Fruit fly (Drosophila melanogaster) whole organism, prepupa: Measurements from ENCODE around the gene CG2217.

ENCODE experiments used
- Blimp-1 ChIP-seq: fragments of 200-800 bp; sonication (Bioruptor generic); optimal IDR thresholded peaks from 3 replicates; lab custom pipeline; 2017; ENCODE audit warnings: missing biosample characterization, missing genetic modification characterization, mild to moderate bottlenecking, moderate library complexity, missing genetic modification reagents
- CG10631 ChIP-seq: fragments of 200-800 bp; sonication (Bioruptor generic); optimal IDR thresholded peaks from 2 replicates; lab custom pipeline; 2016; ENCODE audit warnings: missing biosample characterization, missing genetic modification characterization
- CG10669 ChIP-seq: fragments of 200-800 bp; sonication (Bioruptor generic); optimal IDR thresholded peaks from 3 replicates; lab custom pipeline; 2018; ENCODE audit warnings: missing biosample characterization, mild to moderate bottlenecking, missing genetic modification characterization, moderate library complexity
- CG11294 ChIP-seq: fragments of 200-800 bp; sonication (Bioruptor generic); IDR thresholded peaks from 2 replicates; pipeline ENCODE4 v1.3.6; 2022; ENCODE audit warnings: missing biosample characterization, missing genetic modification characterization
- CG11762 ChIP-seq: fragments of 200-800 bp; sonication (Bioruptor generic); optimal IDR thresholded peaks from 3 replicates; lab custom pipeline; 2016; ENCODE audit warnings: missing biosample characterization, missing genetic modification characterization; ENCODE audit not compliant: insufficient read depth
- CG11902 ChIP-seq: fragments of 200-800 bp; sonication (Bioruptor generic); optimal IDR thresholded peaks from 3 replicates; lab custom pipeline; 2016; ENCODE audit warnings: missing biosample characterization, missing genetic modification characterization
- CG15336 ChIP-seq: fragments of 200-800 bp; sonication (Bioruptor generic); IDR thresholded peaks from 2 replicates; pipeline ENCODE4 v1.3.6; 2022; ENCODE audit warnings: missing biosample characterization, missing genetic modification characterization
- CG1621 ChIP-seq: fragments of 200-800 bp; sonication (Bioruptor generic); optimal IDR thresholded peaks from 3 replicates; lab custom pipeline; 2018; ENCODE audit warnings: missing biosample characterization, mild to moderate bottlenecking, missing genetic modification characterization
- CG16779 ChIP-seq: fragments of 200-800 bp; sonication (Bioruptor generic); optimal IDR thresholded peaks from 3 replicates; lab custom pipeline; 2017; ENCODE audit warnings: missing biosample characterization, mild to moderate bottlenecking, missing genetic modification characterization
- CG31627 ChIP-seq: fragments of 200-800 bp; sonication (Bioruptor generic); optimal IDR thresholded peaks from 3 replicates; lab custom pipeline; 2016; ENCODE audit warnings: missing biosample characterization, missing genetic modification characterization
- CG32006 ChIP-seq: fragments of 200-800 bp; sonication (Bioruptor generic); optimal IDR thresholded peaks from 3 replicates; lab custom pipeline; 2017; ENCODE audit warnings: missing biosample characterization, mild to moderate bottlenecking, missing genetic modification characterization
- CG3919 ChIP-seq: fragments of 200-800 bp; sonication (Bioruptor generic); optimal IDR thresholded peaks from 3 replicates; lab custom pipeline; 2016; ENCODE audit warnings: missing biosample characterization, missing genetic modification characterization
- CG6163 ChIP-seq: fragments of 200-800 bp; sonication (Bioruptor generic); IDR thresholded peaks from 3 replicates; pipeline ENCODE4 v1.3.6; 2022; ENCODE audit warnings: missing biosample characterization, missing genetic modification characterization
- CG6792 ChIP-seq: fragments of 200-800 bp; sonication (Bioruptor generic); optimal IDR thresholded peaks from 3 replicates; lab custom pipeline; 2016; ENCODE audit warnings: missing biosample characterization, missing genetic modification characterization
- CG6808 ChIP-seq: fragments of 200-800 bp; sonication (Bioruptor generic); optimal IDR thresholded peaks from 3 replicates; lab custom pipeline; 2017; ENCODE audit warnings: missing biosample characterization, missing genetic modification characterization, mild to moderate bottlenecking, moderate library complexity, missing genetic modification reagents
- CG6854 ChIP-seq: fragments of 200-800 bp; sonication (Bioruptor generic); optimal IDR thresholded peaks from 2 replicates; lab custom pipeline; 2017; ENCODE audit warnings: missing biosample characterization, mild to moderate bottlenecking, missing genetic modification characterization
- CG7368 ChIP-seq: fragments of 200-800 bp; sonication (Bioruptor generic); optimal IDR thresholded peaks from 3 replicates; lab custom pipeline; 2016; ENCODE audit warnings: missing biosample characterization, missing genetic modification characterization
- CG8119 ChIP-seq: fragments of 200-800 bp; sonication (Bioruptor generic); IDR thresholded peaks from 3 replicates; pipeline ENCODE4 v1.3.6; 2022; ENCODE audit warnings: missing biosample characterization, missing genetic modification characterization
- CG8632 ChIP-seq: fragments of 200-800 bp; sonication (Bioruptor generic); optimal IDR thresholded peaks from 3 replicates; lab custom pipeline; 2016; ENCODE audit warnings: missing biosample characterization, missing genetic modification characterization
- CG9139 ChIP-seq: fragments of 200-800 bp; sonication (Bioruptor generic); optimal IDR thresholded peaks from 3 replicates; lab custom pipeline; 2017; ENCODE audit warnings: missing biosample characterization, mild to moderate bottlenecking, missing genetic modification characterization
- Eip75B ChIP-seq: fragments of 200-800 bp; sonication (Bioruptor generic); optimal IDR thresholded peaks from 3 replicates; lab custom pipeline; 2016; ENCODE audit warnings: missing biosample characterization, missing genetic modification characterization
- Eip78C ChIP-seq: fragments of 200-800 bp; sonication (Bioruptor generic); peaks from one replicate; lab custom pipeline; 2016; ENCODE audit warnings: missing biosample characterization, missing genetic modification characterization
- Eip93F ChIP-seq: fragments of 200-800 bp; sonication (Bioruptor generic); optimal IDR thresholded peaks from 2 replicates; lab custom pipeline; 2016; ENCODE audit warnings: missing biosample characterization, mild to moderate bottlenecking, missing genetic modification characterization
- Ets21C ChIP-seq: fragments of 200-800 bp; sonication (Bioruptor generic); optimal IDR thresholded peaks from 3 replicates; lab custom pipeline; 2016; ENCODE audit warnings: missing biosample characterization, missing genetic modification characterization
- Gug ChIP-seq: fragments of 200-800 bp; sonication (Bioruptor generic); IDR thresholded peaks from 2 replicates; pipeline ENCODE4 v1.3.6; 2022; ENCODE audit warnings: missing biosample characterization, missing genetic modification characterization
- Hr38 ChIP-seq: sonication (Bioruptor generic); optimal IDR thresholded peaks from 2 replicates; lab custom pipeline; 2016; ENCODE audit warnings: missing biosample characterization, missing genetic modification characterization
- Hr39 ChIP-seq: fragments of 200-800 bp; sonication (Bioruptor generic); optimal IDR thresholded peaks from 2 replicates; lab custom pipeline; 2016; ENCODE audit warnings: missing biosample characterization, missing genetic modification characterization
- Lpt ChIP-seq: fragments of 200-800 bp; sonication (Bioruptor generic); optimal IDR thresholded peaks from 3 replicates; lab custom pipeline; 2016; ENCODE audit warnings: missing biosample characterization, missing genetic modification characterization
- OdsH ChIP-seq: fragments of 200-800 bp; sonication (Bioruptor generic); optimal IDR thresholded peaks from 3 replicates; lab custom pipeline; 2016; ENCODE audit warnings: missing biosample characterization, missing genetic modification characterization
- Sox102F ChIP-seq: fragments of 200-800 bp; sonication (Bioruptor generic); optimal IDR thresholded peaks from 2 replicates; lab custom pipeline; 2016; ENCODE audit warnings: missing biosample characterization, mild to moderate bottlenecking, missing genetic modification characterization
- Sox14 ChIP-seq: fragments of 200-800 bp; sonication (Bioruptor generic); optimal IDR thresholded peaks from 3 replicates; lab custom pipeline; 2016; ENCODE audit warnings: missing biosample characterization, missing genetic modification characterization
- Sox15 ChIP-seq: fragments of 200-800 bp; sonication (Bioruptor generic); optimal IDR thresholded peaks from 3 replicates; lab custom pipeline; 2016; ENCODE audit warnings: missing biosample characterization, missing genetic modification characterization
- achi ChIP-seq: fragments of 200-800 bp; sonication (Bioruptor generic); optimal IDR thresholded peaks from 3 replicates; lab custom pipeline; 2016; ENCODE audit warnings: missing biosample characterization, missing genetic modification characterization
- acj6 ChIP-seq: fragments of 200-800 bp; sonication (Bioruptor generic); optimal IDR thresholded peaks from 3 replicates; lab custom pipeline; 2016; ENCODE audit warnings: missing biosample characterization, missing genetic modification characterization
- cyc ChIP-seq: fragments of 200-800 bp; sonication (Bioruptor generic); optimal IDR thresholded peaks from 3 replicates; lab custom pipeline; 2016; ENCODE audit warnings: missing biosample characterization, missing genetic modification characterization
- dac ChIP-seq: fragments of 200-800 bp; sonication (Bioruptor generic); optimal IDR thresholded peaks from 2 replicates; lab custom pipeline; 2017; ENCODE audit warnings: missing biosample characterization, mild to moderate bottlenecking, missing genetic modification characterization
- eg ChIP-seq: fragments of 200-800 bp; sonication (Bioruptor generic); IDR thresholded peaks from 3 replicates; pipeline ENCODE4 v1.3.6; 2022; ENCODE audit warnings: missing biosample characterization, missing genetic modification characterization
- esn ChIP-seq: fragments of 200-800 bp; sonication (Bioruptor generic); optimal IDR thresholded peaks from 2 replicates; lab custom pipeline; 2016; ENCODE audit warnings: missing biosample characterization, mild to moderate bottlenecking, missing genetic modification characterization, moderate library complexity
- fd59A ChIP-seq: fragments of 200-800 bp; sonication (Bioruptor generic); optimal IDR thresholded peaks from 2 replicates; lab custom pipeline; 2017; ENCODE audit warnings: missing biosample characterization, mild to moderate bottlenecking, missing genetic modification characterization, missing genetic modification reagents
- fd85E ChIP-seq: fragments of 200-800 bp; sonication (Bioruptor generic); optimal IDR thresholded peaks from 3 replicates; lab custom pipeline; 2016; ENCODE audit warnings: missing biosample characterization, missing genetic modification characterization
- lz ChIP-seq: fragments of 200-800 bp; sonication (Bioruptor generic); optimal IDR thresholded peaks from 3 replicates; lab custom pipeline; 2016; ENCODE audit warnings: missing biosample characterization, missing genetic modification characterization
- pdm3 ChIP-seq: fragments of 200-800 bp; sonication (Bioruptor generic); optimal IDR thresholded peaks from 3 replicates; lab custom pipeline; 2016; ENCODE audit warnings: missing biosample characterization, missing genetic modification characterization
- spab ChIP-seq: fragments of 200-800 bp; sonication (Bioruptor generic); optimal IDR thresholded peaks from 2 replicates; lab custom pipeline; 2017; ENCODE audit warnings: missing biosample characterization, mild to moderate bottlenecking, missing genetic modification characterization, missing genetic modification reagents
- topi ChIP-seq: fragments of 200-800 bp; sonication (Bioruptor generic); optimal IDR thresholded peaks from 3 replicates; lab custom pipeline; 2016; ENCODE audit warnings: missing biosample characterization, missing genetic modification characterization

Gene CG2217

DNA sequence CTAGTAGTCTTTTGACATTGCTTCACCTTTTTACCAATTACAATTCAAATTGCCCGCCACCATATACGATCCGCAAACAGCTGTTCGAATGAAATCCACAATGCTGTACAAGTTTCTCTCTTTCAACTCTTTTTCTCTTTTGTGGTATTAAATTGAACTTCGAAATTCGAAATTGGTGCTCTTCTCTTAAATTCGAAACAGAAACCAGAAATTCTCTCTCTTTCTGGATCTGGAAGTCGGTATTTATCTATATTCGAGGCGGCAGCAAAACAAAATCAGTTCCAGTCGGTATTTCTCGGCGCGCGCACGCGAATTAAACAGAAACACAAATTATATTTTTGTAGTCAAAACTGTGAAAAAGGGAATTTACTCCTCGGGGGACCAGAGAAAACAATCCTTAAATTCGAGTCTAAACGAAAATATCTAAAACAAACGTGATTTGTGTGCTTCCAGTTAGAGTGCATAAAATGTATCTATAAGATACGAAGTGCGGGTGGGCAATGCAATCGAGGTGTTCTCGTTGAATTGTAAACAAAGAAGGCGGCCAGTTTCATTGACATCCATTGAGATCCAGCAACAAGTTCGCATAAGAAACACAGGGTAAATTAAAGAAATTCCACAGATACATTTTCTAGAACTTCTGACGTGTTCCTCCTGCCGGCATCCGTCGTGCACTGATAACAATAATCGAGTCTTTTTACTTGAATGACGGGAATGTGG is 43.2 kb upstream of the CG2217 start, which contains the start of gene PH4alphaEFB (continued):
- TF ChIP-seq CG6854 (GFP tag; lab: Kevin White, UChicago) = peak; percentile 11
- TF ChIP-seq CG10669 (GFP tag; lab: Kevin White, UChicago) = no peak
- no peak for TF ChIP-seq OdsH (GFP tag; lab: Kevin White, UChicago)
- TF ChIP-seq Hr38 (GFP tag; lab: Kevin White, UChicago) = no peak
- TF ChIP-seq CG3919 (GFP tag; lab: Kevin White, UChicago) = no peak
- no peak for TF ChIP-seq CG10631 (GFP tag; lab: Kevin White, UChicago)
- TF ChIP-seq CG6163 (GFP tag; lab: Robert Waterston, UW) = peak; percentile 11; the same call in 1 of the 3 replicates
- TF ChIP-seq CG11902 (GFP tag; lab: Kevin White, UChicago) = no peak
- TF ChIP-seq CG7368 (GFP tag; lab: Kevin White, UChicago) = no peak
- no peak for TF ChIP-seq lz (GFP tag; lab: Kevin White, UChicago)
- no peak for TF ChIP-seq esn
- no peak for TF ChIP-seq CG16779 (tag; lab: Kevin White, UChicago)
- TF ChIP-seq cyc = no peak
- TF ChIP-seq Blimp-1 = no peak
- no peak for TF ChIP-seq CG32006 (GFP tag; lab: Kevin White, UChicago)
- TF ChIP-seq spab (GFP tag; lab: Kevin White, UChicago) = no peak
- peak; percentile 37 for TF ChIP-seq Sox14 (GFP tag; lab: Kevin White, UChicago)
- TF ChIP-seq, all 60 proteins: peak for 9

DNA sequence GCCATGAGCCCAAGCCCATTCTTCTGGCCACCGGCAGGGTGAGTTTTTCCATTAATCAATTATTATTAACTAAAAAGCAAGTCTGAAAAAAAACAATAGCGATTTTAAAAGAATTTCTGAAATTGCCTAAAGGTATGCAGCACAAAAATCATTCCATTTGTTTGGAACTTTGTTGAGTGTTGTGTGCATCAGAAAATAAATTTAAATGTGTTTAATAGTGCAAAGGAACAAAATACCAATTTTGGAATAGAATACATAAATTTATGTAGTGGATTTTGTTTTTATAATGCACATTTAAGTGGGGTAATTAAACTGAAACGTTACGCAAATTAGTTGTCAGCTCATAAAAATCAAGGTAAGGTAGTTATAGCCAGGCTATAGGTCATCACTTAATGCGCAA is 41.5 kb upstream of the CG2217 start:
- TF ChIP-seq Ets21C (GFP tag; lab: Kevin White, UChicago) (no peak), spab (GFP tag; lab: Kevin White, UChicago) (no peak), CG1621 (tag; lab: Kevin White, UChicago) (no peak), CG6808 (no peak)

DNA sequence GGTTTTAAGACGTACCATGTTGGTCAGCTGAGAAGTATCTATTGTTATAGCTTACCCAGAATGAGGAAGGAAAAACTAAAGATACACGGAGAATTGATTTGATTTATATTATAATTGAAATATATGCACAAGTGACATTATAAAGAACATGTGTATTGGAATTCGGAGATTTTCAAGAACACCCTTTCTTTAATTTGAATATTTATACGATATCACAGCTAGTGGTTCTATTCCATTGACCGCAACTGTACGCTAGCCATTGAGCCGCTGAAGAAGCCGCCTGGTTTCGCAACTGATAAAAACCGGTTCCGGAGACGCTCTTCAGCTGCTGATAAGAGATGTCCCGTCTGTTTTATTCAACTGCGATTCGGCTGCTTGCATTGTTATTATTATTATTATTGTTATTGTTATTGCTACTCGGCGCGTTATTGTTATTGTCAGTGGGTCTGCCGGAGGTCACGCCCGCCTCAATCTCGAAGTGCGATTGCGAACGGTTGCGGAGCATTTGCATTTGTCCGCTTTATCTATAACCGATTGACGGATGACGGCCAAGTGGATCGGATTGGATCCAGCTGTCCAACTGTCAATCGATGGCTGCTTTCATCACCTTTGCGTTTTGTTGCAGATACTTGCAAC is 39.0 kb upstream of the CG2217 start:
- TF ChIP-seq CG6163 (GFP tag; lab: Robert Waterston, UW) = peak; percentile 71
- TF ChIP-seq Blimp-1 = no peak
- TF ChIP-seq Gug (GFP tag; lab: Robert Waterston, UW) = no peak
- TF ChIP-seq fd59A (GFP tag; lab: Kevin White, UChicago) = peak; percentile 16
- peak; percentile 61 for TF ChIP-seq CG10669 (GFP tag; lab: Kevin White, UChicago)
- TF ChIP-seq CG10631 (GFP tag; lab: Kevin White, UChicago) = peak; percentile 62
- peak; percentile 31 for TF ChIP-seq CG31627
- TF ChIP-seq CG15336 (GFP tag; lab: Robert Waterston, UW) = peak; percentile 67
- peak; percentile 62 for TF ChIP-seq achi (GFP tag; lab: Kevin White, UChicago)
- peak; percentile 92 for TF ChIP-seq Eip78C (GFP tag; lab: Kevin White, UChicago)
- peak; percentile 71 for TF ChIP-seq CG32006 (GFP tag; lab: Kevin White, UChicago)
- TF ChIP-seq eg (GFP tag; lab: Robert Waterston, UW) = peak; percentile 71
- peak; percentile 43 for TF ChIP-seq CG11762 (GFP tag; lab: Kevin White, UChicago)
- peak; percentile 6 for TF ChIP-seq cyc
- peak; percentile 51 for TF ChIP-seq CG6792 (GFP tag; lab: Kevin White, UChicago)
- peak; percentile 22 for TF ChIP-seq Sox15
- TF ChIP-seq acj6 (GFP tag; lab: Kevin White, UChicago) = peak; percentile 60
- TF ChIP-seq CG8119 (GFP tag; lab: Robert Waterston, UW) = peak; percentile 54; the same call in 1 of the 3 replicates
- TF ChIP-seq CG6808 = peak; percentile 65
- peak; percentile 24 for TF ChIP-seq CG7368 (GFP tag; lab: Kevin White, UChicago)
- TF ChIP-seq topi (GFP tag; lab: Kevin White, UChicago) = peak; percentile 55
- TF ChIP-seq CG6854 (GFP tag; lab: Kevin White, UChicago) = peak; percentile 88
- TF ChIP-seq CG11294 (GFP tag; lab: Robert Waterston, UW) = no peak
- peak; percentile 43 for TF ChIP-seq spab (GFP tag; lab: Kevin White, UChicago)
- peak; percentile 26 for TF ChIP-seq fd85E
- TF ChIP-seq Eip75B (GFP tag; lab: Kevin White, UChicago) = peak; percentile 45
- peak; percentile 46 for TF ChIP-seq CG1621 (tag; lab: Kevin White, UChicago)
- TF ChIP-seq Sox102F = peak; percentile 45
- TF ChIP-seq CG8632 (GFP tag; lab: Kevin White, UChicago) = peak; percentile 64
- TF ChIP-seq Hr38 (GFP tag; lab: Kevin White, UChicago) = no peak
- no peak for TF ChIP-seq dac (GFP tag; lab: Kevin White, UChicago)
- TF ChIP-seq pdm3 = peak; percentile 58
- peak; percentile 27 for TF ChIP-seq Hr39
- peak; percentile 25 for TF ChIP-seq CG9139 (GFP tag; lab: Kevin White, UChicago)
- no peak for TF ChIP-seq Eip93F (GFP tag; lab: Kevin White, UChicago)
- peak; percentile 45 for TF ChIP-seq Lpt (GFP tag; lab: Kevin White, UChicago)
